Worm (Caenorhabditis elegans) whole organism, L2 larva: Measurements from ENCODE around the gene dpy-18.

Experiments used
- ZK546.5 ChIP-seq: sonication (generic microtip); optimal IDR thresholded peaks from 2 replicates; lab custom pipeline; 2017; ENCODE audit warnings: missing biosample characterization, missing genetic modification characterization
- aly-2 ChIP-seq: fragments of 150-350 bp; optimal IDR thresholded peaks from 2 replicates; lab custom pipeline; 2014; ENCODE audit warnings: missing biosample characterization, missing genetic modification characterization
- fos-1 ChIP-seq: fragments of 150-350 bp; optimal IDR thresholded peaks from 2 replicates; lab custom pipeline; 2014; ENCODE audit warnings: missing biosample characterization, missing genetic modification characterization
- snpc-4 ChIP-seq: fragments of 150-350 bp; optimal IDR thresholded peaks from 2 replicates; lab custom pipeline; 2014; ENCODE audit warnings: missing biosample characterization, missing genetic modification characterization

- no peak for TF ChIP-seq ZK546.5 (tag; lab: Kevin White, UChicago)
- no peak for TF ChIP-seq aly-2
- TF ChIP-seq fos-1, result no peak
- TF ChIP-seq snpc-4 (tag; lab: Kevin White, UChicago), result no peak
Measured at ce11 chrIII:11402717-11403116, 24.9 kb upstream of the dpy-18 start, which contains the start of gene Y47D3B.12.
